Fruit fly (Drosophila melanogaster) whole organism, embryonic: ENCODE measurements around the gene Bap111.

ENCODE experiments used
- CG10209 ChIP-seq: fragments of 200-800 bp; sonication (Bioruptor generic); optimal IDR thresholded peaks from 3 replicates; lab custom pipeline; 2017; ENCODE audit warnings: missing biosample characterization, mild to moderate bottlenecking, missing genetic modification characterization, missing genetic modification reagents
- CG13894 ChIP-seq: fragments of 200-800 bp; sonication (Bioruptor generic); optimal IDR thresholded peaks from 3 replicates; lab custom pipeline; 2018; ENCODE audit warnings: missing biosample characterization, mild to moderate bottlenecking, missing genetic modification characterization, moderate library complexity
- CG32772 ChIP-seq: fragments of 200-800 bp; sonication (Bioruptor generic); IDR thresholded peaks from 2 replicates; pipeline ENCODE4 v1.3.6; 2022; ENCODE audit warnings: missing biosample characterization, missing genetic modification characterization
- CG8944 ChIP-seq: fragments of 200-800 bp; sonication (Bioruptor generic); optimal IDR thresholded peaks from 3 replicates; lab custom pipeline; 2016; ENCODE audit warnings: missing biosample characterization, missing genetic modification characterization
- Dip3 ChIP-seq: fragments of 200-800 bp; sonication (Bioruptor generic); optimal IDR thresholded peaks from 3 replicates; lab custom pipeline; 2016; ENCODE audit warnings: missing biosample characterization, missing genetic modification characterization
- Neu2 ChIP-seq: fragments of 200-800 bp; sonication (Bioruptor generic); optimal IDR thresholded peaks from 3 replicates; lab custom pipeline; 2016; ENCODE audit warnings: missing biosample characterization, missing genetic modification characterization, borderline replicate concordance
- da ChIP-seq: fragments of 200-800 bp; sonication (Bioruptor generic); optimal IDR thresholded peaks from 2 replicates; lab custom pipeline; 2016; ENCODE audit warnings: missing biosample characterization, missing genetic modification characterization
- lola ChIP-seq, 3 experiments: fragments of >200 bp in 2 of 3; fragments of 200-800 bp in 1 of 3; sonication (Bioruptor generic) in 1 of 3; optimal IDR thresholded peaks; 2 replicates each; lab custom pipeline; 2017 to 2019; ENCODE audit warnings: missing biosample characterization in 3 of 3, missing genetic modification characterization in 3 of 3, mild to moderate bottlenecking in 1 of 3, moderate library complexity in 1 of 3
- slp2 ChIP-seq: fragments of 200-800 bp; sonication (Bioruptor generic); optimal IDR thresholded peaks from 2 replicates; lab custom pipeline; 2016; ENCODE audit warnings: missing biosample characterization, missing genetic modification characterization

dm6 chrX:9152127-9152598 lies 3.1 kb downstream of the Bap111 start:
- TF ChIP-seq CG32772 (GFP tag; lab: Robert Waterston, UW) (0 out of 2 replicates have a peak, but pooled peaks have one; percentile 29), da (no peak), Dip3 (GFP tag; lab: Kevin White, UChicago) (no peak), CG8944 (GFP tag; lab: Kevin White, UChicago) (no peak), CG10209 (GFP tag; lab: Kevin White, UChicago) (no peak), lola (GFP tag; optimal IDR thresholded peaks at IDR 0.05; lab: Kevin White, UChicago) (no peak), CG13894 (tag; lab: Kevin White, UChicago) (peak; percentile 69), slp2 (no peak), Neu2 (GFP tag; lab: Kevin White, UChicago) (no peak)
